Worm (Caenorhabditis elegans): ENCODE data around the gene tmem-258.

tmem-258 gene

DNA sequence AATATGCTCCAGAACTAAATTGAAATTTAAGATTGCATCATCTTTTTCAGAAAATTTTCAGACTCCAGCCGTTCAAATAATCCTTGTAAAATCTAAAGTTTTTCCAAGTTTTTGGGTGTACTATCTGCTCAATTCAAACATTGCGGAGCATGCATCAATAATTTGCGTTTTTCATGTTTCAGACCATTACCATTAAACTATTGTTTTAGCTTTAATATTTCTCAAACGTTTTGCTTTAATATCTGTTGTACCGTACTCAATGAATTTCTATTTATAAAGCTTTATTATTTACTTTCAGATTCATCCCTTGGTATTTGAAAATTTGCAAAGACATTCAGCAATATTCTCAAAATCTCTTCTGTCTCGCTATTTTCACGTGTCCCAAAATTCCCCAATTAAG lies 40.3 kb downstream of the tmem-258 start, which contains the start of gene odr-2:
TSS of gene odr-2 (plus strand) at position 301 of the 400 bp plus-strand sequence.
- no peak for TF ChIP-seq unc-62 (GFP tag; optimal IDR thresholded peaks at IDR 0.05)

DNA sequence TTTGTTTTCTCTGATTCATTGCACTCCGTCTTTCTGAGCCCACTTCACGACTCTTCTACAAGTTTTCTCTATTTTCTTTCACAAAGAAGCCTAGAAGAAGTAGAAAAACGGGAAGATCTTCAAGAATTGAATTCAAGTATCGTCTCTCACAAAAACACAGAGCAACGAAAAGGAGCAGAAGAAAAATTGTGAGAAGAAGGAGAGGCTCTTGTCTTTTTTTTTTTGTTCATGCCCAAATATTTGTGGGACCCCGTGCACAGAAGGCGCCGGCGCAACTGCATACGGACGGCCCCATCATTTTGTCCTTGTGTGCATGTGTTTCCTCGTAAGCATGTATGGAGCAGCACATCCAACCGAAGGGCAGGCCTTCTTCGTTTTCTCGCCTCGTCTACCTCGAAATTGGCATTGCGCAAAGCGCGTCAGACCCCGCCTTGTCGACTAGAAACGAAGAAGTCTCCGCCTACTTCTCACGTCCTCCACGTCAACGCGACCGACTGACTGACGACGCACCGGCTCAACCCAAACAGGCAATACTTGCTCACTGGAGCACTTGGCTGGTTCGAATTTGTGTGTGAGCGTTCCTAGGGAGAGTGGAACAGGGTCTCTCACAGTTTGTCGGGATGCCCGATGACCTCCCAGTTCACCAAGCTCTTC lies 43.7 kb downstream of the tmem-258 start:
- TF ChIP-seq unc-62 (GFP tag; optimal IDR thresholded peaks at IDR 0.05): no peak

DNA sequence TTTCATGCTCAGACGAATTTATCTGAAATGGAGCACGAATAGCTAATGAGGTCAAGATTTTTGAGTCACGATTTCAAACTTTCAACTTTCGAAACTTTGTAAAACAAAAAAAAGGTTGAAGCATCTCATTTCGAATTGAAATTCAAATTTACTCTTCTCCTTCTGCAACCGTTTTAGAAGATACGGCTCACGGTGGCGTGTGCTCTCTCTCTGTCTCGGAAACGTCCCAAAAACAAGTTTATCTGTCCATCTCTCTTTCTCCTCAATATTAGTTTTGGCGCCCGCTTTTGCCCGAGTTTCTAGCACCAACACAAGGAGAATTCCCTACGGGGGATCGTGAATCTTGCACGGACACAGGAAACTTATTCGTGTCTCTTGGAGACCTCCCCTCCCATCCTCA lies 47.4 kb downstream of the tmem-258 start:
- TF ChIP-seq unc-62 (GFP tag; optimal IDR thresholded peaks at IDR 0.05): no peak

DNA sequence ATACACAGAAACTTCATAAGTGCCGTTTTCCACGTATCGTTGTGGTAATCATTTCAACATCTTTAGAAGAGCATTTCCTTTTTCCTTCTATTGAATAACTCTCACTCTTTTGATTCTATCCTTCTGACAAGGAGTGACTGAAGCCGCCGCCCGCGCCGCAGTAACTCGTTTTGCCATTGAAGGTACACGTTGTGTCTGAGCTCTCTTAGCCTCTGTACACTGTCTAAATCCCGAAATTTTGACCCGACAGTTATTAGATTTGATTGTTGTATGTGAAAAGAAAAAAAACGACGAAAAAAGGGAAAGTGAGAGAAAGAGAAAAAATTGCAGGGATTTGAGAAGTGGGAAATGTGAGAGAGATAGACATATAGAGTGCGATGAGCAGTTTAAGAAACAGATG lies 48.3 kb downstream of the tmem-258 start:
- TF ChIP-seq unc-62 (GFP tag; optimal IDR thresholded peaks at IDR 0.05): no peak

DNA sequence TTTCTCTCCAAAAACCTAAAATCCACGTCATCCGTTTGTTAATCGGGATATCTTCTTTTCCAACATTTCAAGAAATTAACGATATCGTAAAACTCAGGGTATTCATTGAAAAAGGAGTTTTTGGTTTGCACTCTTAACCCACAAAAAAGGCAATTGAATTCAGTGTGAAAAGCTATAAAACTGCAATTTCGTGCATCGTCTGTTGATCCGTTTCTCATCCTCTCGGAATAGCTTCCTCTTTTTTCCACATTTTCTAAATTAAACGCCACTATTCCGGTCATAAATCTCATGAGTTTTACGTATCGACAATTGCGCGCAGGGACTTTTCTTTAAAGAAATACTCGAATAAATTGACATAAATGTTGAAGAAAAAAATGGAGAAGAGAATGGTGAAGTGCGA lies 49.2 kb downstream of the tmem-258 start:
- no peak for TF ChIP-seq unc-62 (GFP tag; optimal IDR thresholded peaks at IDR 0.05)
